Worm (Caenorhabditis elegans) whole organism, late embryonic: ENCODE data around the gene math-28.

ENCODE experiments used
- ama-1 ChIP-seq: fragments of 150-350 bp; optimal IDR thresholded peaks from 2 replicates; lab custom pipeline; 2014
- lim-6 ChIP-seq: sonication (generic microtip); optimal IDR thresholded peaks from 2 replicates; lab custom pipeline; 2016; ENCODE audit warnings: missing genetic modification characterization, missing compliant biosample characterization
- pha-4 ChIP-seq: fragments of 150-350 bp; optimal IDR thresholded peaks from 2 replicates; lab custom pipeline; 2018; ENCODE audit warnings: missing biosample characterization, missing genetic modification reagents, missing genetic modification characterization
- ref-2 ChIP-seq: sonication (generic microtip); optimal IDR thresholded peaks from 2 replicates; lab custom pipeline; 2016; ENCODE audit warnings: missing genetic modification characterization, missing compliant biosample characterization
- unc-86 ChIP-seq: sonication (generic microtip); optimal IDR thresholded peaks from 2 replicates; lab custom pipeline; 2016; ENCODE audit warnings: missing genetic modification characterization, missing compliant biosample characterization
- ztf-16 ChIP-seq: sonication (generic microtip); optimal IDR thresholded peaks from 2 replicates; lab custom pipeline; 2017; ENCODE audit warnings: missing genetic modification characterization, missing compliant biosample characterization

DNA sequence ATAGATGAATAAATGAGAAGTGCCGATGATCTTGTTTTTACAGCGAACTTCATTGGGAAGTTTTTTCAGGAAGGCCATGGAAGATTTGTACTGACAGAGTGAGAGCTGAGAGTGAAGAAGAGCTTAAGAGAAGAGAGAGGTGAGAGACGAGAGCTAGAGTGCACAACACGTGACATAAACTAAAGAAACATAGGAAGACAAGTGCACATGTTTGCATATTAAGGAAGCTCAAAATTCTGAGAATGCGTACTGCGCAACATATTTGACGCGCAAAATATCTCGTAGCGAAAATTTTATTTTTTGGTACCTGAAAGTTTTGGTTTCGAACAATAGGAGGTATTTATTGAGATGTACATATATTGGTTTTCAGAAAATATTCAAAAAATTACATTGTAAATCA lies 45.0 kb downstream of the math-28 start, which contains the start of gene C08F1.8:
- TF ChIP-seq pha-4 (tag; lab: Kevin White, UChicago) (no peak), ama-1 (lab: Kevin White, UChicago) (no peak), ztf-16 (tag; lab: Kevin White, UChicago) (no peak), lim-6 (tag; lab: Kevin White, UChicago) (no peak), unc-86 (tag; lab: Kevin White, UChicago) (no peak), ref-2 (no peak)
